Worm (Caenorhabditis elegans): ENCODE results near the gene scyl-1.

Gene scyl-1

DNA sequence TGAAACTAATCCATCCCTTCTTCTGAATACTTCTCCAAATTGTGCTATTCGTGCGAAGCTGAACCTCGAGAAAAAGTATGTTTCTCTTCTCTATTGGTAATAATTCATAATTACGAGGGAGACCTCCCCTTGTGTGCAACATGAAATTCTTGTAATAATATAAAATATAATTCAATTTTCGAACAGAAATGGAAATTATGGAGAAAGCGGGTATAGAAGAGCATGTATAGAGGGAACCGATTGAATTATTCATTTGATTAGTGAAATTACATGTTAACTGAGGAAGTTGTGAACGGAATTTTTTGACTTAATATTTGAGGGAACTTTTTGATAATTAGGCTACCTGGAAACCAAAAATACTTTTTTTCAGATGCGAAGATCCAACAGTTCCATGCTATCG lies 12.7 kb downstream of the scyl-1 start:
- TF ChIP-seq lin-15B (tag; optimal IDR thresholded peaks at IDR 0.05) = no peak
- no peak for TF ChIP-seq lin-35 (GFP tag; optimal IDR thresholded peaks at IDR 0.05)
- no peak for TF ChIP-seq fkh-10 (GFP tag; optimal IDR thresholded peaks at IDR 0.05)
- TF ChIP-seq efl-1 (optimal IDR thresholded peaks at IDR 0.05) = no peak
- TF ChIP-seq efl-1 (GFP tag; optimal IDR thresholded peaks at IDR 0.05 in 1 of 2) = peak in 1 of 2 experiments; percentile 58
- no peak for TF ChIP-seq lsy-2 (tag; optimal IDR thresholded peaks at IDR 0.05)
- no peak for TF ChIP-seq rnt-1 (tag; optimal IDR thresholded peaks at IDR 0.05)
- TF ChIP-seq unc-62 (GFP tag; optimal IDR thresholded peaks at IDR 0.05) = no peak
- TF ChIP-seq unc-86 (tag; optimal IDR thresholded peaks at IDR 0.05) = peak; percentile 52

DNA sequence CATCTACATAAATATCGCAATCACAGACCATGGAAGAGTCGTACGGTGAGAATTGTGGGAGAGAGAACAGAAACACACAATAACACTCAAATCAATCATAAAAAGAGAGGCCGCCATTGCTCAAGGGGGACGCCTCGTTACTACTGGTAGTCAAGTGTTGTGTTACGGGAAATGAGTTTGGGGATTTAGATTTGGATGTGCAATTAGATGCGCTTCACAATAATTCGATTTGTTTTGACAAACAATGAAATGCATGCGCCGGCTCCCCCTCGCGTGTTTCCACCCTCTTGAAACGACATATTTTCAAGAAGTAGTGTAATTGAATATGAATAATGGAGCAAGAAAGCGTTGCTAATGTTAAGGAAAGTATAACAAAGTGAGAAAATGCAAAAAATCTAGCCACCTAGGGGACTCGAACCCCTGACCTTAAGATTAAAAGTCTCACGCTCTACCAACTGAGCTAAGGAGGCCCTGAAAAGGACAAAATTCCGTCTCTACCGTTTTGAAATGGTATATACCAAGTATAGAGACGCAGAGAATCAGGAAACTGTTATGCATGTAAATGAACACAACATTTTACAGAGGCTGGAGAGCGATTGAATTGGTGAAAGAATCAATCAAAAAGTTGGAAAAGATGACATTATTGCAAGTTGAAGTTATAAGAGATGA lies 14.8 kb downstream of the scyl-1 start:
- no peak for TF ChIP-seq nhr-77 (tag; optimal IDR thresholded peaks at IDR 0.05)
- peak; percentile 20 for TF ChIP-seq lin-14 (GFP tag; optimal IDR thresholded peaks at IDR 0.05)
- TF ChIP-seq zag-1 (tag; optimal IDR thresholded peaks at IDR 0.05) = no peak
- no peak for TF ChIP-seq ets-5 (GFP tag; IDR thresholded peaks at IDR 0.05)
- TF ChIP-seq isw-1 (GFP tag; IDR thresholded peaks at IDR 0.05) = no peak
- TF ChIP-seq zip-4 (GFP tag; optimal IDR thresholded peaks at IDR 0.05) = no peak
- no peak for TF ChIP-seq snu-23 (GFP tag; optimal IDR thresholded peaks at IDR 0.05)
- TF ChIP-seq lin-39 (tag; optimal IDR thresholded peaks at IDR 0.05) = no peak
- TF ChIP-seq nhr-11 (tag; optimal IDR thresholded peaks at IDR 0.05) = no peak
- no peak for TF ChIP-seq hlh-17 (GFP tag; optimal IDR thresholded peaks at IDR 0.05; ENCODE audit: borderline replicate concordance)
- no peak for TF ChIP-seq pax-3 (tag; optimal IDR thresholded peaks at IDR 0.05)
- no peak for TF ChIP-seq ceh-90 (tag; optimal IDR thresholded peaks at IDR 0.05)
- peak in 1 of 2 experiments; percentile 20 for TF ChIP-seq lin-35 (GFP tag; optimal IDR thresholded peaks at IDR 0.05)
- TF ChIP-seq nhr-85 (tag) = peak; percentile 10

DNA sequence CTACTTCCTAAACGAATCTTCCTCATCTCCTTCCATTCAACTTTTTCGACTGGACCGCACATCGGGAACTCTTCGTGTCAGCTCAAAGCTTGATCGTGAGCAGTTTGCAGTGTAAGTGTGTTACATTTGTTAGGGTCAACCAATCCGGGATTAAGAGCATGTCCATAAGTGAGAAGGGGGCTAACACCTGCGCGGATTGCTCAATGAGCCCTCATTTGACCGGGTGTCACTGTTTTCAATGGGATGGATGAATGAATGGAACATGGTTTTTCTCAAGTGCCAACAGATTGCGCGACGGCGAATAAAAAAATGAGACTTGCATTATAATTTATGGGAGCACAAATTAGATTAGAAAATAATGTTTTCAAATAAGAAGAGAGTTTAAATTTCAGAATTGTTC lies 16.2 kb downstream of the scyl-1 start:
- no peak for TF ChIP-seq nhr-20 (tag; optimal IDR thresholded peaks at IDR 0.05)
- no peak for TF ChIP-seq unc-98 (GFP tag; IDR thresholded peaks at IDR 0.05)
- no peak for TF ChIP-seq dpl-1 (GFP tag; optimal IDR thresholded peaks at IDR 0.05)
- TF ChIP-seq fos-1 (tag; optimal IDR thresholded peaks at IDR 0.05) = no peak
- TF ChIP-seq unc-86 (tag; optimal IDR thresholded peaks at IDR 0.05) = no peak
- TF ChIP-seq alr-1 (tag; optimal IDR thresholded peaks at IDR 0.05; ENCODE audit: borderline replicate concordance) = no peak
- TF ChIP-seq snpc-4 (tag; optimal IDR thresholded peaks at IDR 0.05) = no peak
- TF ChIP-seq ceh-82 (tag; optimal IDR thresholded peaks at IDR 0.05) = no peak
- TF ChIP-seq unc-30 (tag; optimal IDR thresholded peaks at IDR 0.05) = no peak
- no peak for TF ChIP-seq lin-13 (GFP tag; optimal IDR thresholded peaks at IDR 0.05)
- TF ChIP-seq lin-35 (GFP tag; optimal IDR thresholded peaks at IDR 0.05) = no peak
- TF ChIP-seq hlh-17 (GFP tag; optimal IDR thresholded peaks at IDR 0.05; ENCODE audit: borderline replicate concordance) = no peak
- TF ChIP-seq unc-130 (tag; optimal IDR thresholded peaks at IDR 0.05) = no peak
- TF ChIP-seq nhr-71 (tag; optimal IDR thresholded peaks at IDR 0.05) = no peak
- no peak for TF ChIP-seq tbx-2 (tag; optimal IDR thresholded peaks at IDR 0.05)
- no peak for TF ChIP-seq mep-1 (tag; optimal IDR thresholded peaks at IDR 0.05)
- TF ChIP-seq efl-1 (optimal IDR thresholded peaks at IDR 0.05) = no peak
- no peak for TF ChIP-seq efl-1 (GFP tag; optimal IDR thresholded peaks at IDR 0.05 in 1 of 2)
- TF ChIP-seq vab-15 (tag; optimal IDR thresholded peaks at IDR 0.05) = no peak
- no peak for TF ChIP-seq snu-23 (GFP tag; optimal IDR thresholded peaks at IDR 0.05)

DNA sequence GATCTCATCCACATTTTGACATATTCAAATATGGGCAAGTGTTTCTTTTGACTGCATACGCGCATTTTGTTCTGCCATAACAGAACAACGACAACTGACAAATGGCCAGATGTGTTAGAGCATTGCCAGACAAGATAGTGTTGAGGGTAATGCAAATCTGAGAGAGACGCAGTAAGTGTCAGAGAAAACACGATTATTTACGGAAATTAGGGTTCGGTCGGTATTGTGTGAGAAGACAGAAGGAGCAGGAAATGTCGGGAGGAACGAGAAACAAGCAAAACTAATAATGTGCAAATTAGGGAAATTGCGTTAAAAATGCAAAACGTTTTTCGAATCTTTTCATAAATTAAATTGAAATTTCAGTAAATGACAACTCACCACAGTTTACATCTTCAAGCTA lies 17.0 kb downstream of the scyl-1 start:
- TF ChIP-seq pax-3 (tag; optimal IDR thresholded peaks at IDR 0.05) (no peak), lin-14 (GFP tag; optimal IDR thresholded peaks at IDR 0.05) (peak; percentile 33), snpc-4 (tag; optimal IDR thresholded peaks at IDR 0.05) (no peak), zip-4 (GFP tag; optimal IDR thresholded peaks at IDR 0.05) (no peak)

All from whole organism, L1 larva.